In genomic region chr2L:14212686-14213085, dm6 we compare ENCODE assay signal across 2 fruit fly cellular contexts.
TF ChIP-seq lines count a peak whose summit lies in the region.

No protein-coding gene starts in this region.

TF ChIP-seq in whole organism, embryonic, 481 proteins besides CTCF, POLR2A, EP300 and RAD21 (continued from another document and continues in another):
- TF ChIP-seq vvl (GFP tag; IDR thresholded peaks at IDR 0.05; lab: Robert Waterston, UW) (peak; percentile 46; the same call in 1 of the 2 replicates), CG2129 (GFP tag; IDR thresholded peaks at IDR 0.05; lab: Robert Waterston, UW; ENCODE audit: partially characterized antibody) (no peak), CG11504 (tag; optimal IDR thresholded peaks at IDR 0.05; lab: Kevin White, UChicago) (peak; percentile 45), CG10979 (tag; optimal IDR thresholded peaks at IDR 0.05; lab: Kevin White, UChicago) (peak; percentile 64), Sox102F (GFP tag; optimal IDR thresholded peaks at IDR 0.05; lab: Kevin White, UChicago) (peak; percentile 41), CG17612 (GFP tag; IDR thresholded peaks at IDR 0.05; lab: Robert Waterston, UW) (no peak), CG6654 (GFP tag; optimal IDR thresholded peaks at IDR 0.05; lab: Kevin White, UChicago) (peak; percentile 27), CG6791 (GFP tag; IDR thresholded peaks at IDR 0.05; lab: Robert Waterston, UW; ENCODE audit: partially characterized antibody) (no peak), CG17829 (tag; optimal IDR thresholded peaks at IDR 0.05; lab: Kevin White, UChicago) (peak; percentile 25), nmo (GFP tag; optimal IDR thresholded peaks at IDR 0.05; lab: Kevin White, UChicago) (peak; percentile 48), Sox100B (GFP tag; optimal IDR thresholded peaks at IDR 0.05; lab: Kevin White, UChicago) (peak; percentile 15), PHDP (tag; optimal IDR thresholded peaks at IDR 0.05; lab: Kevin White, UChicago) (peak; percentile 23), shn (GFP tag; optimal IDR thresholded peaks at IDR 0.05; lab: Kevin White, UChicago) (no peak), chn (GFP tag; optimal IDR thresholded peaks at IDR 0.05; lab: Kevin White, UChicago) (peak; percentile 30), CG2712 (tag; optimal IDR thresholded peaks at IDR 0.05; lab: Kevin White, UChicago) (peak; percentile 70), ken (GFP tag; IDR thresholded peaks at IDR 0.05; lab: Robert Waterston, UW) (peak; percentile 27; the same call in 1 of the 3 replicates), bsh (GFP tag; optimal IDR thresholded peaks at IDR 0.05; lab: Kevin White, UChicago) (peak in 1 of 2 experiments; percentile 76), CG12391 (tag; optimal IDR thresholded peaks at IDR 0.05; lab: Kevin White, UChicago) (peak; percentile 31), CG18262 (tag; optimal IDR thresholded peaks at IDR 0.05; lab: Kevin White, UChicago) (peak; percentile 66), CG2875 (GFP tag; optimal IDR thresholded peaks at IDR 0.05; lab: Kevin White, UChicago) (peak; percentile 1), CG17328 (GFP tag; IDR thresholded peaks at IDR 0.05; lab: Robert Waterston, UW) (peak; percentile 59; the same call in 1 of the 2 replicates), lilli (GFP tag; optimal IDR thresholded peaks at IDR 0.05; lab: Kevin White, UChicago) (peak; percentile 0), gfzf (GFP tag; optimal IDR thresholded peaks at IDR 0.05; lab: Kevin White, UChicago) (no peak), Xbp1 (GFP tag; optimal IDR thresholded peaks at IDR 0.05; lab: Kevin White, UChicago) (peak; percentile 34), H15 (GFP tag; IDR thresholded peaks at IDR 0.05; lab: Robert Waterston, UW) (no peak), unpg (GFP tag; optimal IDR thresholded peaks at IDR 0.05; lab: Kevin White, UChicago) (peak; percentile 41), Poxn (GFP tag; IDR thresholded peaks at IDR 0.05; lab: Robert Waterston, UW) (no peak), CG30403 (GFP tag; optimal IDR thresholded peaks at IDR 0.05; lab: Kevin White, UChicago) (peak; percentile 6), CG2678 (tag; optimal IDR thresholded peaks at IDR 0.05; lab: Kevin White, UChicago) (peak; percentile 44), CG7839 (tag; optimal IDR thresholded peaks at IDR 0.05; lab: Kevin White, UChicago) (peak; percentile 35), CG5245 (GFP tag; optimal IDR thresholded peaks at IDR 0.05; lab: Kevin White, UChicago) (peak; percentile 20), D19A (tag; optimal IDR thresholded peaks at IDR 0.05; lab: Kevin White, UChicago) (peak; percentile 29), D19B (GFP tag; optimal IDR thresholded peaks at IDR 0.05; lab: Kevin White, UChicago) (no peak), HHEX (GFP tag; optimal IDR thresholded peaks at IDR 0.05; lab: Kevin White, UChicago) (no peak), phol (tag; optimal IDR thresholded peaks at IDR 0.05; lab: Kevin White, UChicago) (peak; percentile 56), prd (optimal IDR thresholded peaks at IDR 0.05; lab: Kevin White, UChicago) (no peak), prd (GFP tag; IDR thresholded peaks at IDR 0.05; lab: Robert Waterston, UW) (0 out of 3 replicates have a peak, but pooled peaks have one; percentile 47), fd96Cb (tag; optimal IDR thresholded peaks at IDR 0.05; lab: Kevin White, UChicago) (peak; percentile 41), CG14710 (tag; optimal IDR thresholded peaks at IDR 0.05; lab: Kevin White, UChicago) (peak; percentile 50), CG7556 (GFP tag; optimal IDR thresholded peaks at IDR 0.05; lab: Kevin White, UChicago) (peak; percentile 22), ci (GFP tag; IDR thresholded peaks at IDR 0.05; lab: Robert Waterston, UW) (no peak), CG15601 (tag; optimal IDR thresholded peaks at IDR 0.05; lab: Kevin White, UChicago) (peak; percentile 43), tin (GFP tag; optimal IDR thresholded peaks at IDR 0.05; lab: Kevin White, UChicago) (peak; percentile 18), CG17359 (tag; optimal IDR thresholded peaks at IDR 0.05; lab: Kevin White, UChicago) (peak; percentile 29), az2 (GFP tag; optimal IDR thresholded peaks at IDR 0.05; lab: Kevin White, UChicago) (peak; percentile 10), ara (GFP tag; IDR thresholded peaks at IDR 0.05; lab: Robert Waterston, UW) (peak; percentile 35; the same call in 1 of the 2 replicates), wor (GFP tag; IDR thresholded peaks at IDR 0.05; lab: Robert Waterston, UW) (0 out of 2 replicates have a peak, but pooled peaks have one; percentile 15), gem (tag; optimal IDR thresholded peaks at IDR 0.05; lab: Kevin White, UChicago) (peak; percentile 65), CG2202 (tag; optimal IDR thresholded peaks at IDR 0.05; lab: Kevin White, UChicago) (peak; percentile 14), slou (GFP tag; optimal IDR thresholded peaks at IDR 0.05; lab: Kevin White, UChicago) (no peak), CG3838 (GFP tag; optimal IDR thresholded peaks at IDR 0.05; lab: Kevin White, UChicago) (no peak), gcm (GFP tag; optimal IDR thresholded peaks at IDR 0.05; lab: Kevin White, UChicago) (peak; percentile 36), row (GFP tag; IDR thresholded peaks at IDR 0.05; lab: Robert Waterston, UW) (0 out of 3 replicates have a peak, but pooled peaks have one; percentile 23), Ssrp (tag; optimal IDR thresholded peaks at IDR 0.05; lab: Kevin White, UChicago) (peak; percentile 33), CG32767 (GFP tag; IDR thresholded peaks at IDR 0.05; lab: Robert Waterston, UW) (0 out of 2 replicates have a peak, but pooled peaks have one; percentile 30), Oli (tag; optimal IDR thresholded peaks at IDR 0.05; lab: Kevin White, UChicago) (peak; percentile 51), CG17186 (GFP tag; optimal IDR thresholded peaks at IDR 0.05; lab: Kevin White, UChicago) (no peak), Abd-B (GFP tag; optimal IDR thresholded peaks at IDR 0.05; lab: Kevin White, UChicago) (peak; percentile 21), CG10267 (tag; optimal IDR thresholded peaks at IDR 0.05; lab: Kevin White, UChicago) (peak; percentile 16), gsb-n (tag; optimal IDR thresholded peaks at IDR 0.05; lab: Kevin White, UChicago) (peak; percentile 33), lola (GFP tag; optimal IDR thresholded peaks at IDR 0.05; lab: Kevin White, UChicago) (peak in 1 of 3 experiments; percentile 52), dmrt11E (tag; optimal IDR thresholded peaks at IDR 0.05; lab: Kevin White, UChicago) (peak; percentile 45), CG12659 (GFP tag; optimal IDR thresholded peaks at IDR 0.05; lab: Kevin White, UChicago) (peak; percentile 3), Hr51 (GFP tag; optimal IDR thresholded peaks at IDR 0.05; lab: Kevin White, UChicago) (peak in 1 of 2 experiments; percentile 7)

TF ChIP-seq in whole organism, prepupa, 60 proteins besides CTCF, POLR2A, EP300 and RAD21 (continued from another document):
- no peak for TF ChIP-seq eg (GFP tag; IDR thresholded peaks at IDR 0.05; lab: Robert Waterston, UW)
